Worm (Caenorhabditis elegans) whole organism, young adult: ENCODE data around the gene ttyh-1.

Experiments
- C17E4.6 ChIP-seq: fragments of 200-800 bp; sonication (Bioruptor generic); IDR thresholded peaks from 2 replicates; pipeline ENCODE4 v1.3.6; 2022; ENCODE audit warnings: missing genetic modification reagents, missing genetic modification characterization, missing compliant biosample characterization
- F55B11.4 ChIP-seq: sonication (generic microtip); optimal IDR thresholded peaks from 2 replicates; lab custom pipeline; 2016; ENCODE audit warnings: missing compliant biosample characterization, missing genetic modification characterization, borderline replicate concordance; ENCODE audit not compliant: insufficient read depth
- ccch-3 ChIP-seq: fragments of 200-800 bp; sonication (Bioruptor generic); optimal IDR thresholded peaks from 2 replicates; lab custom pipeline; 2018; ENCODE audit warnings: mild to moderate bottlenecking, missing genetic modification characterization, missing compliant biosample characterization
- cebp-1 ChIP-seq, 2 experiments: fragments of 200-800 bp in 1 of 2; sonication (Bioruptor generic) in 1 of 2; sonication (generic microtip) in 1 of 2; IDR thresholded peaks in 1 of 2; optimal IDR thresholded peaks in 1 of 2; 2 replicates each; pipeline versions ENCODE4 v1.3.6 to Lab custom; 2017 to 2022; ENCODE audit warnings: missing compliant biosample characterization in 2 of 2, missing genetic modification characterization in 2 of 2, mild to moderate bottlenecking in 1 of 2, missing genetic modification reagents in 1 of 2, moderate library complexity in 1 of 2
- ceh-40 ChIP-seq: fragments of 200-800 bp; sonication (Bioruptor generic); IDR thresholded peaks from 2 replicates; pipeline ENCODE4 v1.3.6; 2022; ENCODE audit warnings: missing genetic modification characterization, missing compliant biosample characterization
- die-1 ChIP-seq: sonication (generic microtip); optimal IDR thresholded peaks from 2 replicates; lab custom pipeline; 2016; ENCODE audit warnings: missing genotype, mild to moderate bottlenecking, missing genetic modification characterization, missing compliant biosample characterization
- dpl-1 ChIP-seq: fragments of 150-350 bp; optimal IDR thresholded peaks from 2 replicates; lab custom pipeline; 2014; ENCODE audit warnings: missing biosample characterization, missing genetic modification reagents, missing genetic modification characterization
- gei-17 ChIP-seq: fragments of 200-800 bp; sonication (Bioruptor generic); optimal IDR thresholded peaks from 2 replicates; lab custom pipeline; 2018; ENCODE audit warnings: mild to moderate bottlenecking, missing genetic modification characterization, missing compliant biosample characterization
- him-1 ChIP-seq: sonication (generic microtip); optimal IDR thresholded peaks from 2 replicates; lab custom pipeline; 2016; ENCODE audit warnings: missing genotype, missing genetic modification reagents, missing genetic modification characterization, missing compliant biosample characterization
- madf-8 ChIP-seq: fragments of 200-800 bp; sonication (Bioruptor generic); conservative IDR thresholded peaks from 2 replicates; pipeline ENCODE4 v1.3.6; 2022; ENCODE audit warnings: missing genetic modification reagents, missing genetic modification characterization, missing compliant biosample characterization
- nhr-90 ChIP-seq: sonication (generic microtip); optimal IDR thresholded peaks from 2 replicates; lab custom pipeline; 2016; ENCODE audit warnings: missing genotype, mild to moderate bottlenecking, missing genetic modification characterization, missing compliant biosample characterization
- snpc-4 ChIP-seq, 5 experiments: fragments of 150-350 bp in 1 of 5; sonication (generic microtip) in 4 of 5; optimal IDR thresholded peaks; 2 replicates each; lab custom pipeline; 2014 to 2018; ENCODE audit warnings: missing genetic modification characterization in 5 of 5, missing biosample characterization in 3 of 5, antibody characterized with exemption in 2 of 5, mild to moderate bottlenecking in 2 of 5, missing compliant biosample characterization in 2 of 5, missing genotype in 2 of 5, moderate library complexity in 2 of 5, missing genetic modification reagents in 1 of 5
- ztf-6 ChIP-seq: fragments of 200-800 bp; sonication (Bioruptor generic); IDR thresholded peaks from 2 replicates; pipeline ENCODE4 v1.3.6; 2022; ENCODE audit warnings: missing genetic modification reagents, missing genetic modification characterization, missing compliant biosample characterization

DNA sequence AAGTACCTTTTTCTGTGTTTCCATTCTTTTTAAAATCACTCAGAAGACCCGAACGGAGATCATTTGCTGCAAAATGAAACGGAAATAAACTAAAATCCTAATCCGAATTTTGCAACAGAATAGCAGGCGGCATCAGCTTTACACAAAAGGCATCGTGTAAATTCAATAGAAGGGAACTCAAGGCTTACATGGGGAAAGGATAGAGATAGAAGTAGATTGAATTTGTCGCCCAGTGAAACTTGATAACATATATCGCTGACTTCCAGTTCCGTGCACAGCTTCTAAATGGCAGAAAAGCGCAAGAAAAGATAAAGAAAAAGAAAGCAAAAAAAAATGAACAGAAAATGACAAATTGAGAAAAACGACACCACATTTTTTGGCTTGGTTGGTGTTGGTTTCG, 37.4 kb downstream of the ttyh-1 start, which contains the start of gene slo-2:
- TF ChIP-seq C17E4.6 (GFP tag; lab: Robert Waterston, UW) = no peak
- TF ChIP-seq madf-8 (GFP tag; lab: Robert Waterston, UW) = no peak
- TF ChIP-seq cebp-1 (GFP tag; IDR thresholded peaks at IDR 0.05; lab: Robert Waterston, UW) = no peak
- TF ChIP-seq cebp-1 (tag; optimal IDR thresholded peaks at IDR 0.05; lab: Kevin White, UChicago) = no peak
- no peak for TF ChIP-seq nhr-90 (tag; lab: Kevin White, UChicago)
- TF ChIP-seq ccch-3 = no peak
- no peak for TF ChIP-seq die-1
- TF ChIP-seq snpc-4 (GFP tag; optimal IDR thresholded peaks at IDR 0.05; lab: Kevin White, UChicago) = no peak
- TF ChIP-seq snpc-4 (tag; optimal IDR thresholded peaks at IDR 0.05; lab: Kevin White, UChicago) = no peak
- TF ChIP-seq F55B11.4 = no peak
- TF ChIP-seq ztf-6 = no peak
- no peak for TF ChIP-seq dpl-1
- no peak for TF ChIP-seq gei-17
- no peak for TF ChIP-seq him-1 (tag; lab: Kevin White, UChicago)
- TF ChIP-seq ceh-40 (GFP tag; lab: Robert Waterston, UW) = no peak
